Worm (Caenorhabditis elegans) whole organism, midembryonic: ENCODE data around the gene Y47D7A.18.

Experiments
- klf-2 ChIP-seq: fragments of 200-800 bp; sonication (Bioruptor generic); conservative IDR thresholded peaks from 2 replicates; pipeline ENCODE4 v1.3.6; 2022; ENCODE audit warnings: missing genetic modification reagents, missing genetic modification characterization, missing compliant biosample characterization
- med-1 ChIP-seq: sonication (generic microtip); optimal IDR thresholded peaks from 2 replicates; lab custom pipeline; 2017; ENCODE audit warnings: missing genetic modification characterization, mild to moderate bottlenecking, missing compliant biosample characterization, antibody characterized with exemption, missing genetic modification reagents; ENCODE audit not compliant: insufficient read depth
- ztf-23 ChIP-seq: fragments of 200-800 bp; sonication (Bioruptor generic); IDR thresholded peaks from 2 replicates; pipeline ENCODE4 v1.3.6; 2022; ENCODE audit warnings: missing genetic modification reagents, missing genetic modification characterization, missing compliant biosample characterization

Gene Y47D7A.18

DNA sequence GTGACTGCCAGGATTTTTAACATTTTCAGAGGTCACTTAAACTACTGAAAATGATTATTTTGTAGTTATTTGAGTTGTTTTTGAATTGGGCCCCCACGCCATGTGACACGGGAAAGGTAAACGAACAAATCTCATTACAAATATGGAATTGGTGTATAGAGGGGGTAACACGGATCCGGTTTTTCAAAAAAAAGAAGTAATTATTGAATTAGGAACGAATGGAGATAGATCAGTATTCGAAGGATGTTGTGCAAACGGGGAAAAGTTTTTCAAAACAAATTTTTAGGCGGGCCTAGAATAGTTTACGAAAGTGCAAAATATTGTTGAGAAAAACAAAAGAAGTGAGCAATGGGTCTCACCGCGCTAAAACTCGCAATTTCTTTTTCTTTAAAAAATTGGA is 50.2 kb downstream of the Y47D7A.18 start, which contains the start of gene F32D1.11:
Gene F32D1.11, minus strand, starts transcription at position 101 of the 400 bp plus-strand sequence.
- no peak for TF ChIP-seq klf-2 (GFP tag; lab: Robert Waterston, UW)
- TF ChIP-seq med-1 (GFP tag; lab: Kevin White, UChicago), result no peak
- no peak for TF ChIP-seq ztf-23 (GFP tag; lab: Robert Waterston, UW)
